Worm (Caenorhabditis elegans) whole organism, L4/young adult: Measurements from ENCODE around the gene hpr-9.

ENCODE experiments used
- W03F9.2 ChIP-seq: fragments of 150-350 bp; optimal IDR thresholded peaks from 2 replicates; lab custom pipeline; 2014; ENCODE audit warnings: missing biosample characterization, missing genetic modification characterization
- dao-5 ChIP-seq: sonication (generic microtip); optimal IDR thresholded peaks from 2 replicates; lab custom pipeline; 2016; ENCODE audit warnings: missing genotype, missing genetic modification characterization, moderate library complexity, missing compliant biosample characterization
- him-1 ChIP-seq: sonication (generic microtip); optimal IDR thresholded peaks from 2 replicates; lab custom pipeline; 2016; ENCODE audit warnings: missing genotype, missing genetic modification reagents, missing genetic modification characterization, missing compliant biosample characterization

Gene hpr-9

DNA sequence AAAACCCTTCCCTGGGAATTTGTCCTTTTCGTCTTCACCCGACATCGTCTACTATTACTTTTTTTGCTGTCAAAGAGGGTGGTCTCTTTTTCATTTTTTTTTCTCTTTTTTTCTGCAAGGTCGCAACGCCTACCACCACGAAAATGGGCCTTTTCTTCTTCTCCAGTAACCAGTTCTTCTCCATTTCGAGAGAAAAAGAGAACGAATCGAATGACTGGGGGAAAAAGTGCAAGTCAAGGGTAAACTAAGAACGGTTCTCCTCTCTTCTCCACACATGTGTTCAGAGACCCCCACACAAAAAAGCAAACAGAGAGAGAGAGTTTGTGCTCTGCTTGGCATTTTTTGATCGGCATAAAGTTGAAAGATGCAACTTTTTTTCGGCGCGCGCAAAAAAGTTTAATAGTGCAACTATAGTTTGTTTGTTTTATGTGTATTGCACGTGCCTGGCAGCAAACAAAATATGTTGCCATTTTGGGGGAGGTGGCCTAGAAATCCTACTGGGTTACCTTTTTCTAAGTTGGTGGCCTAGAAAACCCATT is 15.2 kb downstream of the hpr-9 start:
- no peak for TF ChIP-seq W03F9.2
- no peak for TF ChIP-seq dao-5
- TF ChIP-seq him-1 (tag; lab: Kevin White, UChicago), result no peak

DNA sequence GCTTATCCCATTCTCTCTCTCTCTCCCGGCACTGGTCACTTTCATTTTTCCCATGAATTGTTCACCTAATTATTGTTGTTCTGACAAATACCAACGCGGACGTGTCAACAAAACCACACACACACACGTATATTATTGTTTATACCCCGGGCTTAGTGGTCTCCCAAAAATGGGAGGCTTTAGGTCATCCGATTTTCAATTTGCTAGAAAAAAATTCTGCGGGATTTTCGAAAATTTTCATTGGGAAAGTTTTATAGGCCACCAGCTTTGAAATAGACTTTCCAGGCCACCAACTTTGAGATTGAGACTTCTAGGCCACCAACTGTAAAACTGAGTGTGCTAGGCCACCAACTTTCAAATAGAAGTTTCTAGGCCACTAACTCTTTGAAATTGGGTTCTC is 16.6 kb downstream of the hpr-9 start:
- TF ChIP-seq him-1 (tag; lab: Kevin White, UChicago) (no peak), dao-5 (no peak), W03F9.2 (no peak)

DNA sequence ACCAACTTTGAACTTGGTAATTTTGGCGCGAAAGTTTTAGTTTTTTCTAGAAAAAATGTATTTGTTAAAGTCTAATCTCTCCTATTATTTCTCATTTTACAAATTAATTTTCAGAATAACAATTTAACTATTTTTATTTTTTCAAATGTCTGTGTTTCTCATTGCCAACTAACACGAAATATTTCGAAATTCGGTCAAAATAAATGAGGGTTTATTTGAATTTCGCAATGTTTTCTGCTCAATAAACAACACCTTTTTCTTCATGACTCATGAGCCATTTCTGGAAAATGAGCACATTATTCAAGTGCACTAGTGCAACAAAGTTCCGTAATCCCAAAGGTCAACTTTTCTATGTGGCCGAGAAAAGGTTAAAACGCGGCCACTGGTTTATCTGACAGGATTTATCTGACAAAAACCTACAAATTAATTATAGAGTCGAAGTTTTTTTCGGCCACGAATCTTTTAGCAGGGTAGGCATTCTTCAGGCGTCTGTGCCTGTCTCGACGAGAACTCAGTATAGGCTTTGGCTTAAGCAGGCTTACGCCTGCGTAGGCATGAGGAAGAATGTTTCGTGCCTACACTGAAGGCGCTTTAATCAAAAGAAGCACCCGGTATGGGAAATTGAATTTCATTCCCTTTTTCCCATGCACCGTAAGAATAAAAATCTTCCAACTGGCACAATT is 17.1 kb downstream of the hpr-9 start, which contains the start of gene Y39A1A.27:
Gene Y39A1A.27, plus strand, starts transcription at position 633 of the 683 bp plus-strand sequence.
- TF ChIP-seq W03F9.2, result no peak
- no peak for TF ChIP-seq him-1 (tag; lab: Kevin White, UChicago)
- no peak for TF ChIP-seq dao-5

DNA sequence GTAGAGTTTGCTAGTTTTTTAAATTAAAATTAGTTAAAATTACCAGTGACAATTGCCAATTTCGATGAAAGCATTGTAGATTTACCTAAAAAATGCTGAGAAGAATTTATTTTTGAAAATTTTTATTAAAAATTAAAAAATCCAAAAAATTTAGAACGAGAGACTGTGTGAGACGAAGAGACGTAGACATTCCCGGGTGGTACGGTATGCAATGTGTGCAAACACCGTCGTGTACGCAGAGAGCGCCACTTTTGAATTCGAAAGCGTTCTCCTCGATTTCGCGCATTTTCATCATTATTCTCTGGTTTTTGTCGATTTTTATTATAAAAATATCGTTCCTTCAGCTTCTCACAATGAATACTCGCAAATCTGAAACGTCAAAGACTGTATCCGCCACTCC is 21.4 kb downstream of the hpr-9 start, which contains the start of the genes dhs-11 and orc-1:
Gene dhs-11, minus strand, starts transcription at position 85 of the 400 bp plus-strand sequence.
Gene orc-1, plus strand, starts transcription at position 349 of the 400 bp plus-strand sequence.
- peak; percentile 70 for TF ChIP-seq W03F9.2
- no peak for TF ChIP-seq him-1 (tag; lab: Kevin White, UChicago)
- TF ChIP-seq dao-5, result no peak

DNA sequence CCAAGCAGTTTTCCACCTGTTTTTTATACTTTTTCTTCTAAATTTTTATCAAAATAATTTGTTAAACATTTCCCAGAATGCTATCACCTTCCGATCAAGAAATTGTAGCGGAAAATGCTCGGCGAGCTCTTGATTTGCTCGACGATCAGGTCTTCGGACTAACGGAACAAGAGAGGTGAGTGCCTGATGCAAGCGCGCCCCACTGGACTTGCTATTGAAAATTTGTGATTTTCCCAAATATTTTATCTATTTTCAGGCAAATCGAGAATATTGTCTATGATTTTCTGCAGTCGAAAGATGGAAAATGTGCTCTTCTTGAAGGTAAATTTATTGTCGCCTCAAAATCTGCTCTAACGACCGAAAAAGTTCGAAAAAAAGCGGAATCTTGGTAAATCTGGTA is 24.7 kb downstream of the hpr-9 start, which contains the start of gene orc-4:
Gene orc-4, plus strand, starts transcription at position 77 of the 400 bp plus-strand sequence.
- TF ChIP-seq him-1 (tag; lab: Kevin White, UChicago) (no peak), dao-5 (no peak), W03F9.2 (no peak)

DNA sequence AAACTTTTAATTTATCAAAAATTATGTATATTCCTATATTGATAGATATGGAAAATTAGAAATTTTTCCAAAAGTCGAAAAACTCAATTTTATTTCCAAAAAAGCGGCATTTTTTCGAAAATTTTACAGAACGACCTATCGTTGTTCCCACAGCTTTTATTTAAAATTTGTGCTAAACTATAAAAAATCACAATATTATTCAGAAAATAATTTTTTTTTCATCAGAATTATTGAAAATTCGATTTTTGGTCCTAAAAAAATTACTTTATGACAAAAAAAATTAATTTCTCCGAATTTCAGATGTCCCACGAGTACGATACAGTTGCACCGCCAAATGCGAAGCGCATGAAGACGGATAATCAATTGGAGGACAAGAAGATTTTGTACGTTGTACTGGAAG is 27.9 kb downstream of the hpr-9 start, which contains the start of gene emg-1:
Gene emg-1, plus strand, starts transcription at position 301 of the 400 bp plus-strand sequence.
- no peak for TF ChIP-seq W03F9.2
- TF ChIP-seq him-1 (tag; lab: Kevin White, UChicago), result no peak
- no peak for TF ChIP-seq dao-5

DNA sequence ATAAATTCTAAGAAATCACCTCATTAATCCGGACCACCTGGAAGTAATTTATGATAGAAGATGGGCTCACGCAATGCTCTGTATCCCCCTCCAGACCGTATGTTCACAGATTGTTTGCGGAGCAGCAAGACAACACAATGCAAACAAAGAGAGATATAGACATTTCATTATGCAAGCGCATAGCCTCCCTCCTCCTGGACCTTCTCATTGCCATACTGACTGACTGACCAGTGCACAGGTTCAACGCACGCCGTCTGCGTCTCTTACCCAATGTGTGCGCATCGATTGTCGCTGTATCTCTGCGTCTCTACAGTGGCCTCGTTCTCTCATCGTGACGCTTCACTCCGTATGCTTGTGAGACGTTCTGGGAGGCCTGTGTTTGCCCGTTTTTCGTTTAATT is 30.3 kb downstream of the hpr-9 start:
- TF ChIP-seq him-1 (tag; lab: Kevin White, UChicago) (no peak), dao-5 (no peak), W03F9.2 (no peak)

DNA sequence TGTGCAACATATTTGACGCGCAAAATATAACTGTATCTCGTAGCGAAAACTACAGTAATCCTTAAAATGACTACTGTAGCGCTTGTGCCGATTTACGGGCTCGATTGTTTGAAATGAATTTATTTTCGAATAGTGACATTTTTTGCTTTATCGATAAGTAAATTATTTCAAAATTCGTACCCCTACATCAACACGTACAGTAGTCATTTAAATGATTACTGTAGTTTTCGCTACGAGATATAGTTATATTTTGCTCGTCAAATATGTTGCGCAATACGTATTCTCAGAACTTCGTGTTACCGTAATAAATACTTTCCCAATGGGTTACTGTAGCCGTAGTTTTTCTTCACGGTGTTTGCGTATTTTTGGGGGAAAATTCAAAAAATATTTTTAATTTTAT is 31.5 kb downstream of the hpr-9 start:
- TF ChIP-seq dao-5, result no peak
- no peak for TF ChIP-seq him-1 (tag; lab: Kevin White, UChicago)
- no peak for TF ChIP-seq W03F9.2

DNA sequence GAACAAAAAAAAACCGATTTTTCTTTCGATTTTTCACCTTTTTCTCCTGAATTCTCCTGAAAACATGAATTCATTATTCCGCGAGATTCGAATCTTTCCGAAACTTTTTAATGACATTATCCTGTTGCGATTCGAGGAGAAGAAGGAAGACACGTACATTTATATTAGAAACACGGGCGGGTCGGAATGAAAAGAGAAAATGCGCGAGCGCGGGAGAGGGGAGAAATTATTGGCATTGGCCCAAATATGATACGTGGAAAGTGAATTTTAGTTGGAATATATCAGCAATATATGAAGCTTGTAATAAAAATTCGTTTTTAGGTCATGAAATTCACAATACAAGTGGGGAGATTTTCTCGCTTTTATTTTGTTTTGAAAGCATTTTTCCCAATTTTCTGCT is 32.1 kb downstream of the hpr-9 start:
- TF ChIP-seq dao-5 (no peak), him-1 (tag; lab: Kevin White, UChicago) (no peak), W03F9.2 (no peak)

DNA sequence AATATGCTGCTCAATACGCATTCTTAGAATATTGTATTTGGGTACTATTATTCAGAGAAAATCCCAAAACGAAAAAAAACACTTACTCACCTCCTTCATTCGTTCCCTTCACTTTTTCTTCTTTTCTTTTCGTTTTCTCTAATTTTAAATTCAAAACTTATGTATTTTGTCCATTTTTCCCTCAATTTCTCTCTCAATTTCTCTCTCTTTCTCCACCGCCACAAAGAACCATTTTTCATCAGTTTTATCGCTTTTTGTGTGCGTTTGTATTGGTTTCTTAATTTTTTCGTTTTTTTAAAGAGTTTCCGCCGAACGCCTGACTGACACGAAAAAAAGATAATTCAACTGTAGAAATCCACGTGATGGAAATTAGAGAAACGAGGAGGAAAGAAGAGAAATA is 33.4 kb downstream of the hpr-9 start, which contains the start of gene cnt-2:
Gene cnt-2, plus strand, starts transcription at position 301 of the 400 bp plus-strand sequence.
- TF ChIP-seq dao-5 (no peak), him-1 (tag; lab: Kevin White, UChicago) (no peak), W03F9.2 (no peak)

DNA sequence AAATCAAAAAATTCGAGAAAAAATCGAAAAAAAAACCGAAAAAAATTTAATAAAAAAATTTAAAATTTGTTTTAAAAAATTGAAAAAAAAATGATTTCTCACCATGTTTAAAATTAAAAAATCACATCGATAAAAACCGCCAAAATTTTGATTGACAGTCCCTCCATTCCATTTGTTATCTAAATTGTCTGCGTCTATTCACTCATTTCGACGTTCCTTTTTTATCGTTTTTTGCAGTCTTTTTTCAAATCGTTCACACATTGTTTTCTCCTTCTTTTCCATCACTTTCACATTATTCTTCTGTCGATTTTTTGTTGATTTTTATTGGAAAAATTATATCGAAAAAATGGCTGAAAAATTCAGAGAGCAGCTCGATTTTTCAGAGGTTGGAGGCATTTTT is 34.7 kb downstream of the hpr-9 start:
- TF ChIP-seq him-1 (tag; lab: Kevin White, UChicago), result no peak
- TF ChIP-seq dao-5, result no peak
- no peak for TF ChIP-seq W03F9.2

DNA sequence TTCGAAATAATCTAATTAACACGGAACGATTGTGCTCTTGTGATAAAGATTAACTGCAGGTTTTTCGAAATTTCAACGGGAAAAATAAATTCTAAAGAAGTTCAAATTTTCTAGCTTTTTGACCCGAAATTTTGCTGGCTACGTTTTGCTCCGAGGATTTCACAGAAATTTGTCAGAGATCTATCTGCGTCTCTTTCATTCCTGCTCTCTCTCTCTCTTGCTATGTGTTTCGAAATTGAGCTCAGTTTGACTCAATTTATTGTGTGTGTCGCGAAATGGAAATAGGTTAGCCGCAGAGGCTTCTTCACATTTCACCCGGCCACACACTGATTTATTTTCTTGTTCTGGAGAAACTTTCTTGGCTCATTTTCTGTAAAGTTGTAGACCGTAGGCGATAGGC is 36.3 kb downstream of the hpr-9 start:
- no peak for TF ChIP-seq dao-5
- no peak for TF ChIP-seq him-1 (tag; lab: Kevin White, UChicago)
- no peak for TF ChIP-seq W03F9.2

DNA sequence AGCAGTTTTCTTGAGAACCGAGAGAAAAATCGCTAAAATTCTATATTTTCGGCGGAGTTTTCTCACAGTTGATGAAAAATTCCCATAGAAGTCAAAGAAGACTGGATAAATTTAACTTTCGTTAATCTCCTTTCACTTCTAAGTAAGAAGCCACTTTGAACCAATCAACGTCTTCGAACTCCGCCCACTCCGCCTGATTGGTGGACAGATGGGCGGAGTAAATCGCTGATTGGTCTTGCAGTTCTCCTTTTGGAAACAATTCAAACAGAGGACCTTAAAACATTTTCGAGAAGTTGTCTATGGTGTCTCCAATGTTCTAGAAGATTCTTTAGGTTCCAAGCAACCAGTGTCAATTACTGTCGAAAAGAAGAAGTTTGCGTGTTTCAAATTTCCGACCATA is 37.0 kb downstream of the hpr-9 start:
- TF ChIP-seq W03F9.2 (no peak), dao-5 (no peak), him-1 (tag; lab: Kevin White, UChicago) (no peak)

DNA sequence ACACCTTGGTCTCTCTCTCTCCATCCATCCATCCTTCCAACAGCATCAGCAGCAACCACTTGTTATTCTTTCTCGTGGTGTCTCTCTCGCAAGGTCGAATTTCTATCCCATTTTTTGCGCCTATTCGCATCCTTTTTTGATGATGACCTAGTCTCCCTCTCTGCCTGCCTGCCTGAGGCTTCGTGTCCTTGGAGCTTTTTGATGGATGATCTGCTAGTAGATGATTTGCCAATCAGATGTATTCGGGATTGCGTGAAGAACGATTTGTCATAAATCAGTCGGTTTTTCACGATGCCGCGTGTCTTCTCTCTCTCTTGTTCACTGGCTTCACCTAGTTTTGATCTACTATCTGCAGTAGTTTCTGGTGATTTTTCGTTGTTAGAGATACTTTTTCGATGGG is 39.9 kb downstream of the hpr-9 start:
- no peak for TF ChIP-seq him-1 (tag; lab: Kevin White, UChicago)
- no peak for TF ChIP-seq dao-5
- no peak for TF ChIP-seq W03F9.2

DNA sequence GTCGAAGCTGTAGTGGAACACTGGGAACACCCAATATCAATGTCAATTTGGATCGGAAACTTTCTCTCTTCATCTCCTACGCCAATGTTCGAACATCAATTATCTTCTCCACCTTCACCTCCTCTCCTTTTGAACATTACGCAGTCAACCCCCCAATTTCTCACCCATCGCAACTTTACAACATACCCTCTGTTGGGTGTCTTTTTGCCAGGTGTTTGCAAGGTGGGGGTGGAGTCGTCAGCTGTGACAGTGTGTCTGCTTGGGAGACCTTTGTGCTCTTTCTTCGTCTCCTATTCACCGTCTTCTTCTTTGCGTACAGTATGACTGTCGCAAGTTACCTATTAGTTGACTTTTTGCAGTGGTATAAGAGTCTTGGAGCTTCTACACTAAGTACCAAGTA is 45.3 kb downstream of the hpr-9 start:
- TF ChIP-seq him-1 (tag; lab: Kevin White, UChicago), result no peak
